Fruit fly (Drosophila melanogaster) whole organism, wandering third instar larva: Measurements from ENCODE around the gene Lkb1.

Source experiments
- Dif ChIP-seq: fragments of 200-275, 200-300 bp; sonication (Bioruptor generic); optimal IDR thresholded peaks from 2 replicates; lab custom pipeline; 2018; ENCODE audit warnings: missing biosample characterization, missing genetic modification characterization; ENCODE audit not compliant: partially characterized antibody
- Hr78 ChIP-seq: fragments of >200 bp; optimal IDR thresholded peaks from 2 replicates; lab custom pipeline; 2017; ENCODE audit warnings: missing biosample characterization, missing genetic modification characterization
- Jra ChIP-seq: sonication (Bioruptor generic); optimal IDR thresholded peaks from 2 replicates; lab custom pipeline; 2016; ENCODE audit warnings: missing biosample characterization, missing genetic modification characterization
- brk ChIP-seq: fragments of 200-800 bp; sonication (Bioruptor generic); optimal IDR thresholded peaks from 2 replicates; lab custom pipeline; 2016; ENCODE audit warnings: missing biosample characterization, mild to moderate bottlenecking, missing genetic modification characterization
- dsf ChIP-seq: sonication (Bioruptor generic); optimal IDR thresholded peaks from 2 replicates; lab custom pipeline; 2016; ENCODE audit warnings: missing biosample characterization, missing genetic modification characterization, borderline replicate concordance
- fru ChIP-seq: fragments of 200-800 bp; sonication (Bioruptor generic); optimal IDR thresholded peaks from 3 replicates; lab custom pipeline; 2016; ENCODE audit warnings: missing biosample characterization, mild to moderate bottlenecking, missing genetic modification characterization
- pan ChIP-seq: fragments of >200 bp; optimal IDR thresholded peaks from 2 replicates; lab custom pipeline; 2017
- psq ChIP-seq: fragments of 200-800 bp; sonication (Bioruptor generic); optimal IDR thresholded peaks from 3 replicates; lab custom pipeline; 2017; ENCODE audit warnings: missing biosample characterization, mild to moderate bottlenecking, missing genetic modification characterization, moderate library complexity
- sage ChIP-seq: fragments of 200-800 bp; sonication (Bioruptor generic); optimal IDR thresholded peaks from 2 replicates; lab custom pipeline; 2016; ENCODE audit warnings: missing biosample characterization, mild to moderate bottlenecking, missing genetic modification characterization
- usp ChIP-seq: fragments of >200 bp; optimal IDR thresholded peaks from 2 replicates; lab custom pipeline; 2017; ENCODE audit warnings: missing biosample characterization, missing genetic modification characterization

- TF ChIP-seq psq = no peak
- TF ChIP-seq dsf (GFP tag; lab: Kevin White, UChicago) = no peak
- no peak for TF ChIP-seq pan (lab: Kevin White, UChicago)
- no peak for TF ChIP-seq sage (GFP tag; lab: Kevin White, UChicago)
- no peak for TF ChIP-seq Jra (GFP tag; lab: Kevin White, UChicago)
- TF ChIP-seq Dif = no peak
- TF ChIP-seq usp (GFP tag; lab: Kevin White, UChicago) = no peak
- no peak for TF ChIP-seq Hr78 (GFP tag; lab: Kevin White, UChicago)
- TF ChIP-seq fru (GFP tag; lab: Kevin White, UChicago) = no peak
- no peak for TF ChIP-seq brk (GFP tag; lab: Kevin White, UChicago)
Observed at dm6 chr3R:13693753-13694152, 17.4 kb downstream of the Lkb1 start, which contains the start of gene CG14367.
